Worm (Caenorhabditis elegans) whole organism, early embryonic: ENCODE results near the gene K02E7.12.
"Not testable (repeated sequence)": the region's sequence is repeated elsewhere in the genome, so short reads cannot be mapped to it uniquely, and the experiment has no call there.

Experiments used
- B0310.2 ChIP-seq: sonication (generic microtip); optimal IDR thresholded peaks from 2 replicates; lab custom pipeline; 2016; ENCODE audit warnings: mild to moderate bottlenecking, missing genetic modification characterization, missing compliant biosample characterization
- F13C5.2 ChIP-seq: sonication (generic microtip); optimal IDR thresholded peaks from 2 replicates; lab custom pipeline; 2017; ENCODE audit warnings: mild to moderate bottlenecking, missing genetic modification characterization, inconsistent platforms, missing compliant biosample characterization
- aly-1 ChIP-seq: sonication (generic microtip); optimal IDR thresholded peaks from 2 replicates; lab custom pipeline; 2016; ENCODE audit warnings: missing genetic modification characterization, missing compliant biosample characterization
- ama-1 ChIP-seq: fragments of 150-350 bp; optimal IDR thresholded peaks from 2 replicates; lab custom pipeline; 2014
- ceh-13 ChIP-seq: fragments of 200-800 bp; sonication (Bioruptor generic); optimal IDR thresholded peaks from 2 replicates; lab custom pipeline; 2018; ENCODE audit warnings: mild to moderate bottlenecking, missing genetic modification characterization, missing compliant biosample characterization
- ceh-36 ChIP-seq: sonication (generic microtip); optimal IDR thresholded peaks from 2 replicates; lab custom pipeline; 2016; ENCODE audit warnings: missing genetic modification characterization, inconsistent platforms, missing compliant biosample characterization
- ets-7 ChIP-seq: sonication (generic microtip); optimal IDR thresholded peaks from 2 replicates; lab custom pipeline; 2016; ENCODE audit warnings: missing genotype, missing genetic modification characterization, missing compliant biosample characterization
- flt-1 ChIP-seq: fragments of 200-800 bp; sonication (Bioruptor generic); IDR thresholded peaks from 2 replicates; pipeline ENCODE4 v1.3.6; 2022; ENCODE audit warnings: missing genetic modification characterization, missing compliant biosample characterization
- hmbx-1 ChIP-seq: sonication (generic microtip); optimal IDR thresholded peaks from 2 replicates; lab custom pipeline; 2016; ENCODE audit warnings: mild to moderate bottlenecking, missing genetic modification characterization, missing compliant biosample characterization
- hmg-4 ChIP-seq: fragments of 200-800 bp; sonication (Bioruptor generic); optimal IDR thresholded peaks from 2 replicates; lab custom pipeline; 2018; ENCODE audit warnings: mild to moderate bottlenecking, missing genetic modification characterization, missing compliant biosample characterization
- hnd-1 ChIP-seq: sonication (generic microtip); optimal IDR thresholded peaks from 2 replicates; lab custom pipeline; 2016; ENCODE audit warnings: missing genetic modification characterization, missing compliant biosample characterization
- pes-1 ChIP-seq: fragments of 200-800 bp; sonication (Bioruptor generic); IDR thresholded peaks from 2 replicates; pipeline ENCODE4 v1.3.6; 2022; ENCODE audit warnings: missing genetic modification reagents, missing genetic modification characterization, missing compliant biosample characterization
- scrt-1 ChIP-seq: fragments of 200-800 bp; sonication (Bioruptor generic); IDR thresholded peaks from 2 replicates; pipeline ENCODE4 v1.3.6; 2022; ENCODE audit warnings: missing genetic modification characterization, missing compliant biosample characterization
- sea-1 ChIP-seq: fragments of 200-800 bp; sonication (Bioruptor generic); conservative IDR thresholded peaks from 2 replicates; pipeline ENCODE4 v1.3.6; 2022; ENCODE audit warnings: missing genetic modification characterization, missing compliant biosample characterization
- tbx-11 ChIP-seq: fragments of 200-800 bp; sonication (Bioruptor generic); IDR thresholded peaks from 2 replicates; pipeline ENCODE4 v1.3.6; 2022; ENCODE audit warnings: missing genetic modification characterization, missing compliant biosample characterization
- tbx-37 ChIP-seq: fragments of 200-800 bp; sonication (Bioruptor generic); conservative IDR thresholded peaks from 2 replicates; pipeline ENCODE4 v1.3.6; 2022; ENCODE audit warnings: missing genetic modification reagents, missing genetic modification characterization, missing compliant biosample characterization
- tra-4 ChIP-seq: sonication (generic microtip); optimal IDR thresholded peaks from 2 replicates; lab custom pipeline; 2017; ENCODE audit warnings: missing genetic modification characterization, missing compliant biosample characterization

Gene K02E7.12

ce11 chrII:1049849-1050248, 21.1 kb upstream of the K02E7.12 start, which contains the start of gene fbxb-40:
TSS of gene fbxb-40 (minus strand) at chrII:1049949.
- no peak for TF ChIP-seq sea-1 (GFP tag; lab: Robert Waterston, UW)

ce11 chrII:1054724-1055123, 16.3 kb upstream of the K02E7.12 start, which contains the start of gene K02E7.7:
TSS of gene K02E7.7 (plus strand) at chrII:1055024.
- not testable (repeated sequence) for TF ChIP-seq B0310.2; pes-1 (GFP tag; lab: Robert Waterston, UW); hmg-4

ce11 chrII:1056844-1057243, 14.1 kb upstream of the K02E7.12 start:
- TF ChIP-seq ets-7 (tag; lab: Kevin White, UChicago) (no peak), B0310.2 (no peak), hmg-4 (no peak), ama-1 (lab: Kevin White, UChicago) (no peak)

ce11 chrII:1060702-1061101, 10.3 kb upstream of the K02E7.12 start, which contains the start of gene btb-10:
TSS of gene btb-10 (minus strand) at chrII:1060802.
- TF ChIP-seq aly-1 (tag; lab: Kevin White, UChicago); ets-7 (tag; lab: Kevin White, UChicago); hnd-1: not testable (repeated sequence)

- TF ChIP-seq tbx-11 = no peak
- no peak for TF ChIP-seq hmbx-1 (tag; lab: Kevin White, UChicago)
- TF ChIP-seq sea-1 (GFP tag; lab: Robert Waterston, UW) = no peak
- no peak for TF ChIP-seq pes-1 (GFP tag; lab: Robert Waterston, UW)
- TF ChIP-seq tbx-37 (GFP tag; lab: Robert Waterston, UW) = no peak
- TF ChIP-seq scrt-1 (GFP tag; lab: Robert Waterston, UW) = no peak
- no peak for TF ChIP-seq ceh-13
- no peak for TF ChIP-seq hmg-4
- no peak for TF ChIP-seq ama-1 (lab: Kevin White, UChicago)
- TF ChIP-seq aly-1 (tag; lab: Kevin White, UChicago) = no peak
- TF ChIP-seq ets-7 (tag; lab: Kevin White, UChicago) = no peak
- TF ChIP-seq tra-4 (tag; lab: Kevin White, UChicago) = no peak
- TF ChIP-seq B0310.2 = no peak
- no peak for TF ChIP-seq hnd-1
- TF ChIP-seq F13C5.2 (tag; lab: Kevin White, UChicago) = no peak
- TF ChIP-seq ceh-36 (tag; lab: Kevin White, UChicago) = no peak
- TF ChIP-seq flt-1 (GFP tag; lab: Robert Waterston, UW) = no peak
These were observed 7.0 kb upstream of the K02E7.12 start for ce11 chrII:1063926-1064325.

ce11 chrII:1066907-1067306, 4.1 kb upstream of the K02E7.12 start, which contains the start of gene K02E7.10:
TSS of gene K02E7.10 (minus strand) at chrII:1067007.
- TF ChIP-seq tra-4 (tag; lab: Kevin White, UChicago) = no peak
- TF ChIP-seq hnd-1 = no peak
- no peak for TF ChIP-seq ets-7 (tag; lab: Kevin White, UChicago)
- TF ChIP-seq hmbx-1 (tag; lab: Kevin White, UChicago) = no peak
- no peak for TF ChIP-seq F13C5.2 (tag; lab: Kevin White, UChicago)
- TF ChIP-seq scrt-1 (GFP tag; lab: Robert Waterston, UW) = no peak
- no peak for TF ChIP-seq B0310.2
- TF ChIP-seq pes-1 (GFP tag; lab: Robert Waterston, UW) = no peak
- no peak for TF ChIP-seq aly-1 (tag; lab: Kevin White, UChicago)
- no peak for TF ChIP-seq ceh-36 (tag; lab: Kevin White, UChicago)
- TF ChIP-seq ama-1 (lab: Kevin White, UChicago) = no peak
- TF ChIP-seq ceh-13 = no peak
- TF ChIP-seq flt-1 (GFP tag; lab: Robert Waterston, UW) = no peak
- no peak for TF ChIP-seq sea-1 (GFP tag; lab: Robert Waterston, UW)

ce11 chrII:1071432-1071831, 457 bp downstream of the K02E7.12 start:
- TF ChIP-seq hmg-4 = no peak
- no peak for TF ChIP-seq ceh-36 (tag; lab: Kevin White, UChicago)
- no peak for TF ChIP-seq ama-1 (lab: Kevin White, UChicago)
- no peak for TF ChIP-seq aly-1 (tag; lab: Kevin White, UChicago)
- no peak for TF ChIP-seq tbx-37 (GFP tag; lab: Robert Waterston, UW)
- no peak for TF ChIP-seq F13C5.2 (tag; lab: Kevin White, UChicago)
- no peak for TF ChIP-seq pes-1 (GFP tag; lab: Robert Waterston, UW)
- no peak for TF ChIP-seq sea-1 (GFP tag; lab: Robert Waterston, UW)
- no peak for TF ChIP-seq flt-1 (GFP tag; lab: Robert Waterston, UW)

ce11 chrII:1072106-1072505, 1.1 kb downstream of the K02E7.12 start, which contains the start of gene K02E7.4:
TSS of gene K02E7.4 (plus strand) at chrII:1072406.
- TF ChIP-seq ceh-36 (tag; lab: Kevin White, UChicago) (no peak), tra-4 (tag; lab: Kevin White, UChicago) (no peak), tbx-11 (no peak), flt-1 (GFP tag; lab: Robert Waterston, UW) (no peak), aly-1 (tag; lab: Kevin White, UChicago) (no peak), tbx-37 (GFP tag; lab: Robert Waterston, UW) (no peak), sea-1 (GFP tag; lab: Robert Waterston, UW) (no peak), F13C5.2 (tag; lab: Kevin White, UChicago) (no peak), hnd-1 (no peak)

- no peak for TF ChIP-seq sea-1 (GFP tag; lab: Robert Waterston, UW)
- no peak for TF ChIP-seq tbx-11
- no peak for TF ChIP-seq pes-1 (GFP tag; lab: Robert Waterston, UW)
- TF ChIP-seq aly-1 (tag; lab: Kevin White, UChicago) = no peak
- TF ChIP-seq ama-1 (lab: Kevin White, UChicago) = no peak
- TF ChIP-seq ets-7 (tag; lab: Kevin White, UChicago) = no peak
- TF ChIP-seq F13C5.2 (tag; lab: Kevin White, UChicago) = no peak
- TF ChIP-seq hmg-4 = no peak
- TF ChIP-seq hnd-1 = no peak
- no peak for TF ChIP-seq tra-4 (tag; lab: Kevin White, UChicago)
- no peak for TF ChIP-seq hmbx-1 (tag; lab: Kevin White, UChicago)
- TF ChIP-seq ceh-13 = no peak
- no peak for TF ChIP-seq B0310.2
- TF ChIP-seq ceh-36 (tag; lab: Kevin White, UChicago) = no peak
- no peak for TF ChIP-seq tbx-37 (GFP tag; lab: Robert Waterston, UW)
- TF ChIP-seq scrt-1 (GFP tag; lab: Robert Waterston, UW) = no peak
- TF ChIP-seq flt-1 (GFP tag; lab: Robert Waterston, UW) = no peak
These were observed 4.4 kb downstream of the K02E7.12 start, which contains the start of gene K02E7.11 for ce11 chrII:1075424-1075823. TSS of gene K02E7.11 (minus strand) at chrII:1075524.
